Worm (Caenorhabditis elegans): ENCODE data around the gene tag-321.
A peak's percentile ranks its signal among the peaks of the same experiment; 100 is the strongest.

Gene tag-321

ce11 chrIV:7790801-7791588 is 7.3 kb upstream of the tag-321 start, which contains the start of gene rsp-6 (continued):
- TF ChIP-seq zip-11 (GFP tag; IDR thresholded peaks at IDR 0.05) (0 out of 2 replicates have a peak, but pooled peaks have one; percentile 11), saeg-2 (GFP tag; IDR thresholded peaks at IDR 0.05) (no peak), pqm-1 (tag; optimal IDR thresholded peaks at IDR 0.05) (peak; percentile 12), F37D6.2 (tag; optimal IDR thresholded peaks at IDR 0.05) (peak; percentile 33), vab-7 (GFP tag; IDR thresholded peaks at IDR 0.05) (peak; percentile 58; the same call in 1 of the 2 replicates), aly-2 (tag; optimal IDR thresholded peaks at IDR 0.05) (no peak)

ce11 chrIV:7790151-7790691 is 6.6 kb upstream of the tag-321 start:
- 0 out of 2 replicates have a peak, but pooled peaks have one; percentile 12 for TF ChIP-seq set-16 (GFP tag; IDR thresholded peaks at IDR 0.05)
- peak; percentile 59 for TF ChIP-seq aha-1 (tag)
- no peak for TF ChIP-seq dpl-1 (GFP tag; optimal IDR thresholded peaks at IDR 0.05)
- no peak for TF ChIP-seq ZK546.5 (tag; optimal IDR thresholded peaks at IDR 0.05)
- peak; percentile 3; the same call in 1 of the 2 replicates for TF ChIP-seq egl-43 (GFP tag; IDR thresholded peaks at IDR 0.05)

- peak; percentile 66; the same call in 1 of the 2 replicates for TF ChIP-seq Y105C5A.15 (GFP tag; IDR thresholded peaks at IDR 0.05)
- TF ChIP-seq tag-97 (GFP tag; IDR thresholded peaks at IDR 0.05) = no peak
- TF ChIP-seq egl-43 (GFP tag; IDR thresholded peaks at IDR 0.05) = 0 out of 2 replicates have a peak, but pooled peaks have one; percentile 27
- no peak for TF ChIP-seq daf-19 (GFP tag; conservative IDR thresholded peaks at IDR 0.05)
- no peak for TF ChIP-seq aly-2 (tag; optimal IDR thresholded peaks at IDR 0.05)
- peak; percentile 52 for TF ChIP-seq dmd-6 (GFP tag; IDR thresholded peaks at IDR 0.05)
- no peak for TF ChIP-seq F49E8.2 (tag; optimal IDR thresholded peaks at IDR 0.05; ENCODE audit: borderline replicate concordance)
- TF ChIP-seq saeg-2 (GFP tag; IDR thresholded peaks at IDR 0.05) = no peak
- no peak for TF ChIP-seq R02D3.7 (tag; optimal IDR thresholded peaks at IDR 0.05)
- TF ChIP-seq lin-29 (GFP tag; IDR thresholded peaks at IDR 0.05) = 0 out of 2 replicates have a peak, but pooled peaks have one; percentile 23
- no peak for TF ChIP-seq ceh-32 (tag; optimal IDR thresholded peaks at IDR 0.05; ENCODE audit: poor library complexity)
- TF ChIP-seq lin-38 (GFP tag; IDR thresholded peaks at IDR 0.05) = peak; percentile 77
- no peak for TF ChIP-seq dpl-1 (GFP tag; optimal IDR thresholded peaks at IDR 0.05)
- peak; percentile 74 for TF ChIP-seq tra-1 (GFP tag; IDR thresholded peaks at IDR 0.05)
- TF ChIP-seq mes-2 (tag; optimal IDR thresholded peaks at IDR 0.05; ENCODE audit: poor library complexity, severe bottlenecking) = peak; percentile 52
- TF ChIP-seq ceh-20 (GFP tag; IDR thresholded peaks at IDR 0.05) = peak; percentile 50; the same call in 1 of the 2 replicates
- TF ChIP-seq spr-1 (tag; optimal IDR thresholded peaks at IDR 0.05) = peak; percentile 18
- no peak for TF ChIP-seq nhr-25 (tag; optimal IDR thresholded peaks at IDR 0.05; ENCODE audit: borderline replicate concordance, insufficient read depth)
- no peak for TF ChIP-seq nhr-48 (tag; optimal IDR thresholded peaks at IDR 0.05)
- peak; percentile 22 for TF ChIP-seq nhr-28 (tag; optimal IDR thresholded peaks at IDR 0.05)
- TF ChIP-seq hif-1 (tag; optimal IDR thresholded peaks at IDR 0.05) = peak in 1 of 2 experiments; percentile 53
- TF ChIP-seq madf-9 (GFP tag; conservative IDR thresholded peaks at IDR 0.05) = no peak
- TF ChIP-seq jun-1 (tag; optimal IDR thresholded peaks at IDR 0.05) = no peak
- TF ChIP-seq set-16 (GFP tag; IDR thresholded peaks at IDR 0.05) = no peak
- TF ChIP-seq ces-1 (GFP tag; optimal IDR thresholded peaks at IDR 0.05) = no peak
- TF ChIP-seq ztf-11 (tag; optimal IDR thresholded peaks at IDR 0.05) = no peak
- TF ChIP-seq egl-27 (tag; optimal IDR thresholded peaks at IDR 0.05) = no peak
- no peak for TF ChIP-seq ZK337.2 (GFP tag; IDR thresholded peaks at IDR 0.05)
- no peak for TF ChIP-seq cey-2 (tag; optimal IDR thresholded peaks at IDR 0.05; ENCODE audit: borderline replicate concordance, insufficient read depth)
- TF ChIP-seq snpc-4 (tag; optimal IDR thresholded peaks at IDR 0.05) = no peak
- no peak for TF ChIP-seq dmd-8 (GFP tag; IDR thresholded peaks at IDR 0.05)
- no peak for TF ChIP-seq Y75B8A.6 (GFP tag; IDR thresholded peaks at IDR 0.05)
- 0 out of 2 replicates have a peak, but pooled peaks have one; percentile 30 for TF ChIP-seq php-3 (GFP tag; IDR thresholded peaks at IDR 0.05)
- TF ChIP-seq vab-7 (GFP tag; IDR thresholded peaks at IDR 0.05) = no peak
- peak; percentile 77 for TF ChIP-seq mep-1 (tag; optimal IDR thresholded peaks at IDR 0.05)
- peak; percentile 36 for TF ChIP-seq gei-8 (GFP tag; optimal IDR thresholded peaks at IDR 0.05)
- peak; percentile 11 for TF ChIP-seq spr-3 (GFP tag; optimal IDR thresholded peaks at IDR 0.05)
- peak; percentile 40 for TF ChIP-seq nhr-111 (GFP tag; optimal IDR thresholded peaks at IDR 0.05)
Measured at ce11 chrIV:7789521-7789949, 5.9 kb upstream of the tag-321 start, which contains the start of gene imp-3. Gene imp-3 (minus strand): TSS chrIV:7789613.
